Worm (Caenorhabditis elegans) whole organism, L1 larva: ENCODE measurements around the gene C06C3.7.

Experiments used
- lin-15B ChIP-seq: fragments of 150-350 bp; sonication (generic microtip); optimal IDR thresholded peaks from 3 replicates; lab custom pipeline; 2014; ENCODE audit warnings: missing biosample characterization, missing genetic modification characterization
- lin-39 ChIP-seq: fragments of 150-350 bp; optimal IDR thresholded peaks from 2 replicates; lab custom pipeline; 2014; ENCODE audit warnings: missing biosample characterization, missing genetic modification reagents, missing genetic modification characterization
- nhr-11 ChIP-seq: fragments of 150-350 bp; optimal IDR thresholded peaks from 2 replicates; lab custom pipeline; 2014; ENCODE audit warnings: missing biosample characterization, missing genetic modification characterization
- nhr-12 ChIP-seq: sonication (generic microtip); optimal IDR thresholded peaks from 2 replicates; lab custom pipeline; 2017; ENCODE audit warnings: missing biosample characterization, missing genetic modification characterization
- nhr-76 ChIP-seq: sonication (generic microtip); optimal IDR thresholded peaks from 2 replicates; lab custom pipeline; 2017; ENCODE audit warnings: missing biosample characterization, missing genetic modification characterization
- nhr-85 ChIP-seq: sonication (generic microtip); peaks from one replicate; lab custom pipeline; 2016; ENCODE audit warnings: missing genetic modification characterization, inconsistent platforms, missing compliant biosample characterization
- pqm-1 ChIP-seq: sonication (generic microtip); optimal IDR thresholded peaks from 3 replicates; lab custom pipeline; 2017; ENCODE audit warnings: missing biosample characterization, missing genetic modification characterization
- sptf-1 ChIP-seq: fragments of 150-350 bp; optimal IDR thresholded peaks from 2 replicates; lab custom pipeline; 2014; ENCODE audit warnings: missing biosample characterization, missing genetic modification characterization
- unc-62 ChIP-seq: fragments of 150-350 bp; optimal IDR thresholded peaks from 2 replicates; lab custom pipeline; 2014; ENCODE audit warnings: missing biosample characterization, missing genetic modification reagents, missing genetic modification characterization

ce11 chrII:9345794-9346193, 39.5 kb upstream of the C06C3.7 start:
- TF ChIP-seq sptf-1: no peak
- no peak for TF ChIP-seq nhr-11 (tag; lab: Kevin White, UChicago)
- no peak for TF ChIP-seq unc-62 (GFP tag; lab: Kevin White, UChicago)
- peak; percentile 64 for TF ChIP-seq nhr-85 (tag; lab: Kevin White, UChicago)
- TF ChIP-seq nhr-76 (tag; lab: Kevin White, UChicago): no peak
- TF ChIP-seq lin-39 (tag; lab: Kevin White, UChicago): no peak
- no peak for TF ChIP-seq nhr-12 (tag; lab: Kevin White, UChicago)
- TF ChIP-seq lin-15B (tag; lab: Kevin White, UChicago): no peak
- no peak for TF ChIP-seq pqm-1 (tag; lab: Kevin White, UChicago)
